Fruit fly (Drosophila melanogaster): Measurements from ENCODE around the gene CG14982.

DNA sequence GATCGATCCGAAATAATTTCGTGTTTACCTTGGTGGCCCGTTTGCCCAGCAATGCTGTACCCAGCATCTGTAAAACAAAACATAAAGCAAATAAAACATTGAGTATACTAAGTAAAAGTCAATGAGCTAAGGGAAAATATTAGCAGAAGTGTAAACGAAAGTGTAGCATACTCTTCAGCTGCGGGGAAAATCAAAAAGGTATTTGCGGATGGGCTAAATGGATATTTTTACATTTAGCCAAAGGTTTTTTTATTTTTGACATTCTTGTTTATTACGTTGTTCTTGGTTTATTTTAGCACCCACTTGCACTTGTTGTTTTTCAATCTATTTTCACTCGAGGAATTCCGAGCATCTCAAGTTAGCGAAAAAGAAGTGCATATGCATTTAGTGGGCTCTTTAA is 11.6 kb upstream of the CG14982 start:
- TF ChIP-seq CG12605 (GFP tag; IDR thresholded peaks at IDR 0.05): no peak
- TF ChIP-seq Snoo (tag; optimal IDR thresholded peaks at IDR 0.05): no peak
- TF ChIP-seq Pif1A (GFP tag; optimal IDR thresholded peaks at IDR 0.05): no peak
